Worm (Caenorhabditis elegans): ENCODE results near the gene srd-58.

Gene srd-58

DNA sequence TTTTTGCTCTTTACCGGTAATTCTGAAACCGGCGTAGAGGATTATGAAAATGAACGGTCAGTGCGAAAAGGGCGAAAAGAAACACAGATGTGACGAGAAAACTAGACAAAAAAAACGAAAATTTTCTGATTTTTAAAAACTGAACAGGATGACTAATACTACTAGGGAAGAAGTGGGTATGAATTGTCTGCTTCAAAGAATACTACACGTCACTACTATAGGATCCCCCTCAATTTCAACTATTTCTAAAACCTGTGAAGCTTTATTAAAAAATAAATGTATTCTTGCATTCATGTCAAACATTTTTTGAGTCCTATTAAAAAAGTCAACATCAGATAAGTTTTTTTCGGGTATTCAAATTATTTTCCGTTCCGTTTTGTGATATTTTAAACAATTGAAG is 19.2 kb upstream of the srd-58 start:
- TF ChIP-seq nhr-12 (tag; optimal IDR thresholded peaks at IDR 0.05) (no peak), nhr-25 (tag; optimal IDR thresholded peaks at IDR 0.05) (no peak)

DNA sequence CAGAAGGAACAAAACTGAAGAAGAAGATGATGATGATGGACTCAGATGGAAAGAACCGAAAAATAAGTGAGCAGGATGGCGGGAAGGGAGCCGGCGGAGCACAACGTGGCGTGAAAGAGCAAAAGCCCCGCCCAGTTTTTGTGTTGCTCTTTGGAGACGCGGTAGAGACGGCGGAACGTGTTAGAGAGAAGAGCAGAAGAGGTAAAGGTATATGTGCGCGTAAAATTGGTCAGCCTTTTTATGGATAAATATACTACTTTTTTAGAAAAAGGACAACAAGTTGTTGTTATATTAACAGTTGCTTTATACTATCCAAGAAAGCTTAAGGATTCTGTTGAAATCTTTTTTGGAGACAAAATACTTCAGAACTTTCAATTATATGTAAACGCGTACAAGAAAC is 12.2 kb upstream of the srd-58 start, which contains the start of gene E04F6.10:
TSS of gene E04F6.10 (minus strand) at position 101 of the 400 bp plus-strand sequence.
- no peak for TF ChIP-seq zag-1 (tag; optimal IDR thresholded peaks at IDR 0.05)
- TF ChIP-seq alr-1 (tag; optimal IDR thresholded peaks at IDR 0.05): no peak
- TF ChIP-seq Y55F3AM.14 (GFP tag; optimal IDR thresholded peaks at IDR 0.05): no peak
- no peak for TF ChIP-seq egl-27 (tag; optimal IDR thresholded peaks at IDR 0.05)
- TF ChIP-seq blmp-1 (tag; optimal IDR thresholded peaks at IDR 0.05; ENCODE audit: insufficient read depth): no peak
- no peak for TF ChIP-seq nhr-12 (tag; optimal IDR thresholded peaks at IDR 0.05)
- TF ChIP-seq skn-1 (tag; optimal IDR thresholded peaks at IDR 0.05): no peak

DNA sequence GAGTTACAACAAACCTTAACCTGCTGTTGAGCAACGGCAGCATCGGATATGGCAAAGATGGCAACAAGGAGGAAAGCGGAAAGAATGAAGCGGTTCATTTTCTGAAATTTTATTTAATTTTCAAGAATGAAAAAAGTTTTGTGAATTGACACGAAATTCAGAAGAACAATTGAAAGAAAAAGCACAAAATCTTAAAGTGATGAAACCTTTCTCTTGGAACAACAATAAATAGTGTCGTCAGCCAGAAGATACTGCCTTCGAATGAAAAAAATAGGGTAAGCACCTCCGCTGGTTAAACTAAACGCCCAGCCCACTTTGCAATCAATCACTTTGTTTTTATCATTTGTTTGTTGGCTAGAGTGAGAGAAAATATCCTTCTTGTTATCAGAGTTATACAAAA is 7.2 kb upstream of the srd-58 start, which contains the start of gene E04F6.9:
TSS of gene E04F6.9 (minus strand) at position 101 of the 400 bp plus-strand sequence.
- TF ChIP-seq unc-62 (GFP tag; optimal IDR thresholded peaks at IDR 0.05): no peak
- TF ChIP-seq unc-39 (tag; optimal IDR thresholded peaks at IDR 0.05): no peak
- TF ChIP-seq ztf-1 (GFP tag; conservative IDR thresholded peaks at IDR 0.05): no peak
- no peak for TF ChIP-seq ZK546.5 (tag; optimal IDR thresholded peaks at IDR 0.05)
- TF ChIP-seq ceh-82 (tag; optimal IDR thresholded peaks at IDR 0.05): no peak
- TF ChIP-seq snpc-4 (tag; optimal IDR thresholded peaks at IDR 0.05): no peak
- TF ChIP-seq zag-1 (tag; optimal IDR thresholded peaks at IDR 0.05): no peak
- no peak for TF ChIP-seq nhr-12 (tag; optimal IDR thresholded peaks at IDR 0.05)
- TF ChIP-seq nhr-10 (tag; optimal IDR thresholded peaks at IDR 0.05): no peak
- no peak for TF ChIP-seq peb-1 (tag; optimal IDR thresholded peaks at IDR 0.05)
- TF ChIP-seq ztf-4 (tag; optimal IDR thresholded peaks at IDR 0.05): no peak
- no peak for TF ChIP-seq R02D3.7 (tag; optimal IDR thresholded peaks at IDR 0.05)

DNA sequence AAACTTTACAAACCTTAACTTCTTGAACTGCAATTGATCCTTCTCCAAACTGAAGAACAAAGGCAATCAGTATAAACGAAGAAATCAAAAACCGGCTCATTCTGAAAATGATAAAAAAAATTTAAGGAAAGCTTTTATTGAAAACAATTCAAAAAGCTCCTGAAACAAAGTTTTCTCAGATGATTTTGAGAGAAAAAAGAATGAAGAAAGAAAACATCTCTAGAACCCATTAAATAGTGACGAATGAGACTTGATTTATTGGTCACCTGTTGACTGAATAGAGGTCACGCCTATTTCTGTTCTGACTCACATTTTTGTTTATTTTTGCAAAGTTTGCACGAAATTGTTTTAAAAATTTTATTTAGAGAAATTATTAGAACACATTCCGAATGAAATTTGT is 6.4 kb upstream of the srd-58 start, which contains the start of gene E04F6.8:
TSS of gene E04F6.8 (minus strand) at position 101 of the 400 bp plus-strand sequence.
- TF ChIP-seq unc-39 (tag; optimal IDR thresholded peaks at IDR 0.05) (no peak), lsy-2 (tag; optimal IDR thresholded peaks at IDR 0.05) (peak in 1 of 2 experiments; percentile 36), unc-55 (GFP tag; optimal IDR thresholded peaks at IDR 0.05) (no peak)

DNA sequence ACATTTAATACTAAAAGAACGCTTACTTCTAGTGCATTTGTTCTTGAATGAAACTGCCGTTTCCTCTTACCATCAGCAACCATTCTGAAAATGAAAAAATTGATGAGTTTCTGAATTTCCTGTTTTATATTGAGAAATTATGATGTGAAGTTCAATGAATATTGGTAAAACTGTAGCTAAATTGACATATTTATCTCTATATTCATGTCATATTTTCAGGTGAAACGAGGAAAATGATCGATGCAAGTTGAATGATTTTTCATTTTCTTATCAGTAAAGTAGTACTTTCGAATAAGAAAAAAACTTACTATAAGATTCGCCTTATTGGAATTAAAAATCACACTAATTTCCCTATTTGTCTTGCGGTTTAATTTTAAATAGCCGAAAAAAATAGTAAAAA is 5.3 kb upstream of the srd-58 start, which contains the start of gene E04F6.15:
TSS of gene E04F6.15 (minus strand) at position 101 of the 400 bp plus-strand sequence.
- TF ChIP-seq egl-27 (tag; optimal IDR thresholded peaks at IDR 0.05): no peak
- no peak for TF ChIP-seq nhr-12 (tag; optimal IDR thresholded peaks at IDR 0.05)
- TF ChIP-seq F13H6.1 (tag; optimal IDR thresholded peaks at IDR 0.05): no peak

DNA sequence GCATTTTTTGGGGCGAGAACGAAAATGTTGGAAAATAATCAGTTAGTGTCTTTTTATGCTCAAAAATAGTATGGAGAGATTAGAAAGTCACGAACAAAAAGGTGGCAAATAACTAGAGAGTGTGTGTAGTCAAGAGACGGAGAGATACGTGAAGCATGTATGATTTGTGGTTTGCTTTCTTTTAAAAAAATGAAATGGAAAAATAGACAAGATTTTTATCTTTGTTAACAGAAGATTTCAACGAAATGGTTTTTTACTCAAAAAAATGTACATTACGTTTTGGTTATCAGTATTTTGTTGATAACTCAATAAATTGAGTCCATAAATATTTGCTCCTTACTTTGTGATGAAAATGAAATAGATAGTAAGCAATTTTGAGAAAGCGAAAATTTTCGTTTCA is 3.3 kb upstream of the srd-58 start, which contains the start of gene dhs-7:
TSS of gene dhs-7 (minus strand) at position 277 of the 400 bp plus-strand sequence.
- TF ChIP-seq ama-1 (optimal IDR thresholded peaks at IDR 0.05): no peak
- TF ChIP-seq nhr-11 (tag; optimal IDR thresholded peaks at IDR 0.05): no peak
- no peak for TF ChIP-seq nhr-23 (tag; optimal IDR thresholded peaks at IDR 0.05)
- no peak for TF ChIP-seq ztf-11 (tag; optimal IDR thresholded peaks at IDR 0.05)
- TF ChIP-seq F13H6.1 (tag; optimal IDR thresholded peaks at IDR 0.05): no peak
- TF ChIP-seq sma-9 (GFP tag; optimal IDR thresholded peaks at IDR 0.05): no peak
- TF ChIP-seq sma-9 (tag; optimal IDR thresholded peaks at IDR 0.05): no peak
- TF ChIP-seq fos-1 (tag; optimal IDR thresholded peaks at IDR 0.05): no peak
- TF ChIP-seq aly-2 (tag; optimal IDR thresholded peaks at IDR 0.05): no peak
- no peak for TF ChIP-seq nhr-10 (tag; optimal IDR thresholded peaks at IDR 0.05)
- TF ChIP-seq nhr-77 (tag; optimal IDR thresholded peaks at IDR 0.05): no peak
- TF ChIP-seq R02D3.7 (tag; optimal IDR thresholded peaks at IDR 0.05): no peak
- TF ChIP-seq crh-2 (tag; optimal IDR thresholded peaks at IDR 0.05): no peak
- no peak for TF ChIP-seq ZK546.5 (tag; optimal IDR thresholded peaks at IDR 0.05)
- TF ChIP-seq unc-62 (GFP tag; optimal IDR thresholded peaks at IDR 0.05): no peak
- no peak for TF ChIP-seq mab-5 (tag; optimal IDR thresholded peaks at IDR 0.05)
- TF ChIP-seq unc-55 (GFP tag; optimal IDR thresholded peaks at IDR 0.05): no peak
- no peak for TF ChIP-seq egl-27 (tag; optimal IDR thresholded peaks at IDR 0.05)
- TF ChIP-seq unc-39 (tag; optimal IDR thresholded peaks at IDR 0.05): no peak
- TF ChIP-seq ceh-16 (tag; optimal IDR thresholded peaks at IDR 0.05): no peak

Data from whole organism, L2 larva.